Worm (Caenorhabditis elegans): ENCODE data around the gene timm-17B.1.

timm-17B.1 gene

ce11 chrIV:4749728-4750278 lies 4.5 kb upstream of the timm-17B.1 start, which contains the start of the genes rpl-20 and Y17G9B.5 (continued):
- TF ChIP-seq fkh-2 (tag; optimal IDR thresholded peaks at IDR 0.05) (peak; percentile 83), eor-1 (tag; optimal IDR thresholded peaks at IDR 0.05) (no peak), nhr-28 (tag; optimal IDR thresholded peaks at IDR 0.05) (peak; percentile 98), fos-1 (tag; optimal IDR thresholded peaks at IDR 0.05) (peak; percentile 94)

- TF ChIP-seq lin-39 (tag; optimal IDR thresholded peaks at IDR 0.05) (no peak), R02D3.7 (tag; optimal IDR thresholded peaks at IDR 0.05) (no peak), nhr-237 (tag; optimal IDR thresholded peaks at IDR 0.05) (no peak), unc-62 (GFP tag; optimal IDR thresholded peaks at IDR 0.05) (no peak), nhr-11 (tag; optimal IDR thresholded peaks at IDR 0.05) (no peak), tbx-2 (tag; optimal IDR thresholded peaks at IDR 0.05) (no peak), nhr-67 (tag; optimal IDR thresholded peaks at IDR 0.05) (no peak), lin-15B (tag; optimal IDR thresholded peaks at IDR 0.05) (no peak), elt-1 (tag; optimal IDR thresholded peaks at IDR 0.05) (no peak), jun-1 (tag; optimal IDR thresholded peaks at IDR 0.05) (no peak), nhr-12 (tag; optimal IDR thresholded peaks at IDR 0.05) (no peak), ceh-28 (tag; optimal IDR thresholded peaks at IDR 0.05) (no peak)
Observed at ce11 chrIV:4749155-4749554, 3.9 kb upstream of the timm-17B.1 start.

- peak; percentile 47 for TF ChIP-seq ceh-28 (tag; optimal IDR thresholded peaks at IDR 0.05)
- no peak for TF ChIP-seq egl-5 (tag; optimal IDR thresholded peaks at IDR 0.05)
- peak; percentile 68 for TF ChIP-seq lsy-12 (tag; optimal IDR thresholded peaks at IDR 0.05)
- TF ChIP-seq skn-1 (tag; optimal IDR thresholded peaks at IDR 0.05) = peak; percentile 18
- no peak for TF ChIP-seq elt-1 (tag; optimal IDR thresholded peaks at IDR 0.05)
- peak; percentile 38 for TF ChIP-seq nhr-23 (tag; optimal IDR thresholded peaks at IDR 0.05)
- peak; percentile 67 for TF ChIP-seq R02D3.7 (tag; optimal IDR thresholded peaks at IDR 0.05)
- no peak for TF ChIP-seq snpc-4 (tag; optimal IDR thresholded peaks at IDR 0.05)
- peak; percentile 70 for TF ChIP-seq pqm-1 (tag; optimal IDR thresholded peaks at IDR 0.05)
- no peak for TF ChIP-seq fkh-2 (tag; optimal IDR thresholded peaks at IDR 0.05)
- TF ChIP-seq elt-2 (tag; optimal IDR thresholded peaks at IDR 0.05) = peak; percentile 73
- TF ChIP-seq nfya-1 (tag; optimal IDR thresholded peaks at IDR 0.05; ENCODE audit: insufficient read depth) = peak; percentile 66
- TF ChIP-seq pha-4 (tag; optimal IDR thresholded peaks at IDR 0.05) = peak; percentile 54
- TF ChIP-seq ztf-11 (tag; optimal IDR thresholded peaks at IDR 0.05) = no peak
- TF ChIP-seq aly-2 (tag; optimal IDR thresholded peaks at IDR 0.05) = peak; percentile 69
- TF ChIP-seq ama-1 (optimal IDR thresholded peaks at IDR 0.05) = peak; percentile 84
- TF ChIP-seq jun-1 (tag; optimal IDR thresholded peaks at IDR 0.05) = peak; percentile 10
- no peak for TF ChIP-seq nhr-237 (tag; optimal IDR thresholded peaks at IDR 0.05)
- TF ChIP-seq zag-1 (tag; optimal IDR thresholded peaks at IDR 0.05) = no peak
- no peak for TF ChIP-seq nhr-12 (tag; optimal IDR thresholded peaks at IDR 0.05)
- TF ChIP-seq ceh-82 (tag; optimal IDR thresholded peaks at IDR 0.05) = no peak
- TF ChIP-seq fos-1 (tag; optimal IDR thresholded peaks at IDR 0.05) = peak; percentile 47
- no peak for TF ChIP-seq tbx-2 (tag; optimal IDR thresholded peaks at IDR 0.05)
- no peak for TF ChIP-seq mml-1 (tag; optimal IDR thresholded peaks at IDR 0.05)
- TF ChIP-seq nhr-76 (tag; optimal IDR thresholded peaks at IDR 0.05) = no peak
- no peak for TF ChIP-seq daf-12 (tag; optimal IDR thresholded peaks at IDR 0.05)
- TF ChIP-seq lin-39 (tag; optimal IDR thresholded peaks at IDR 0.05) = peak; percentile 4
- TF ChIP-seq nhr-77 (tag; optimal IDR thresholded peaks at IDR 0.05) = peak; percentile 61
- no peak for TF ChIP-seq ceh-9 (tag; optimal IDR thresholded peaks at IDR 0.05)
- TF ChIP-seq lin-15B (tag; optimal IDR thresholded peaks at IDR 0.05) = peak; percentile 83
- no peak for TF ChIP-seq nhr-43 (tag; optimal IDR thresholded peaks at IDR 0.05; ENCODE audit: poor library complexity, severe bottlenecking)
- no peak for TF ChIP-seq elt-3 (tag; optimal IDR thresholded peaks at IDR 0.05)
- TF ChIP-seq nhr-25 (tag; optimal IDR thresholded peaks at IDR 0.05) = peak; percentile 62
- no peak for TF ChIP-seq ceh-16 (tag; optimal IDR thresholded peaks at IDR 0.05)
- TF ChIP-seq fkh-10 (GFP tag; optimal IDR thresholded peaks at IDR 0.05) = no peak
- TF ChIP-seq hmg-11 (tag; optimal IDR thresholded peaks at IDR 0.05) = peak; percentile 82
- TF ChIP-seq ztf-4 (tag; optimal IDR thresholded peaks at IDR 0.05) = no peak
- no peak for TF ChIP-seq sea-2 (GFP tag; optimal IDR thresholded peaks at IDR 0.05)
Observed at ce11 chrIV:4748408-4749105, 3.3 kb upstream of the timm-17B.1 start, which contains the start of gene cyc-2.1. Gene cyc-2.1, minus strand, starts transcription at chrIV:4749012.

All from whole organism, L3 larva.